Worm (Caenorhabditis elegans) whole organism, early embryonic: ENCODE measurements around the gene nspd-7.

Source experiments
- B0310.2 ChIP-seq: sonication (generic microtip); optimal IDR thresholded peaks from 2 replicates; lab custom pipeline; 2016; ENCODE audit warnings: mild to moderate bottlenecking, missing genetic modification characterization, missing compliant biosample characterization
- F13C5.2 ChIP-seq: sonication (generic microtip); optimal IDR thresholded peaks from 2 replicates; lab custom pipeline; 2017; ENCODE audit warnings: mild to moderate bottlenecking, missing genetic modification characterization, inconsistent platforms, missing compliant biosample characterization
- ama-1 ChIP-seq: fragments of 150-350 bp; optimal IDR thresholded peaks from 2 replicates; lab custom pipeline; 2014
- ceh-13 ChIP-seq: fragments of 200-800 bp; sonication (Bioruptor generic); optimal IDR thresholded peaks from 2 replicates; lab custom pipeline; 2018; ENCODE audit warnings: mild to moderate bottlenecking, missing genetic modification characterization, missing compliant biosample characterization
- flt-1 ChIP-seq: fragments of 200-800 bp; sonication (Bioruptor generic); IDR thresholded peaks from 2 replicates; pipeline ENCODE4 v1.3.6; 2022; ENCODE audit warnings: missing genetic modification characterization, missing compliant biosample characterization
- hmg-4 ChIP-seq: fragments of 200-800 bp; sonication (Bioruptor generic); optimal IDR thresholded peaks from 2 replicates; lab custom pipeline; 2018; ENCODE audit warnings: mild to moderate bottlenecking, missing genetic modification characterization, missing compliant biosample characterization
- pes-1 ChIP-seq: fragments of 200-800 bp; sonication (Bioruptor generic); IDR thresholded peaks from 2 replicates; pipeline ENCODE4 v1.3.6; 2022; ENCODE audit warnings: missing genetic modification reagents, missing genetic modification characterization, missing compliant biosample characterization
- tbx-11 ChIP-seq: fragments of 200-800 bp; sonication (Bioruptor generic); IDR thresholded peaks from 2 replicates; pipeline ENCODE4 v1.3.6; 2022; ENCODE audit warnings: missing genetic modification characterization, missing compliant biosample characterization
- tbx-37 ChIP-seq: fragments of 200-800 bp; sonication (Bioruptor generic); conservative IDR thresholded peaks from 2 replicates; pipeline ENCODE4 v1.3.6; 2022; ENCODE audit warnings: missing genetic modification reagents, missing genetic modification characterization, missing compliant biosample characterization
- tra-4 ChIP-seq: sonication (generic microtip); optimal IDR thresholded peaks from 2 replicates; lab custom pipeline; 2017; ENCODE audit warnings: missing genetic modification characterization, missing compliant biosample characterization

DNA sequence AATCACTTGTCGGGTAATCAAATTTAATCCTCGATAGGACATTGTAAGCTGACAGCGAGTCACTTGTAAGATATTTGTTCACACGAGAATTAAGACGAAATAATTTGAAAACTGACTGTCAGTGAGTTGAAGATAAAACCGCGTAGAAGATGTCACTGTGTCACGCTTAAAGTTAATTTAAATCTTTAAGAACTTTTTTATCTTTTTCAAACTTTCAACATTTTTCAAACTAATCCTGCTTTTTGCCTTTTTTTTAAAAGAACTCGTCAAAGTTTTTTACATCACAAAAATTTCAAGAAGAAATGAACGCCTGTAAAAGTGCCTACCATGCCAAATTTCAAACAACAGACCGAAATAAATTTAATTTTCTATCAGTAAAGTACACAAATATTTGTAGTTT lies 44.6 kb upstream of the nspd-7 start, which contains the start of gene acs-18:
- no peak for TF ChIP-seq tbx-11 (GFP tag; lab: Robert Waterston, UW)
- no peak for TF ChIP-seq hmg-4 (GFP tag; lab: Kevin White, UChicago)
- no peak for TF ChIP-seq ceh-13 (GFP tag; lab: Kevin White, UChicago)
- no peak for TF ChIP-seq pes-1 (GFP tag; lab: Robert Waterston, UW)
- TF ChIP-seq ama-1 = no peak
- no peak for TF ChIP-seq flt-1 (GFP tag; lab: Robert Waterston, UW)
- no peak for TF ChIP-seq B0310.2
- TF ChIP-seq tbx-37 (GFP tag; lab: Robert Waterston, UW) = no peak
- TF ChIP-seq tra-4 (tag; lab: Kevin White, UChicago) = no peak
- no peak for TF ChIP-seq F13C5.2
